Worm (Caenorhabditis elegans): ENCODE measurements around the gene F14H8.4.

DNA sequence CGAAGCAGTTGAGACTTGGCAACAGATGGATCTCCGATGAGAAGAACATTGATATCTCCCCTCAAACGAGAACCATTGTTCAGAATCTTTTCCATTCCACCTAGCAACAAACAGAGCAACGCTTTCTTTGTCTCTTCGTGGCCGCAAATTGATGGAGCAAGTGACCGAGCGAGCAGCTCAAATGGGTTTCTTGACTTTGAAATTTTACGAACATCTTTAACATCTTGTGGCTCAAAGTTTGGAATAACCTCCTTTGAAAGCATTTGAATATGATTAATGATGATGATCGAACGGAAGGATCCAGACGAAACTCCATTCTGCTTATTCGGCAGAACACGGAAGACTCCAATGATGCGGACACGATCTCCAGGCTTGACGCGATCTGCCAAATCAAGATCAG is 34.8 kb downstream of the F14H8.4 start:
- no peak for TF ChIP-seq nhr-23 (tag; optimal IDR thresholded peaks at IDR 0.05)
- no peak for TF ChIP-seq nhr-237 (tag; optimal IDR thresholded peaks at IDR 0.05)
- TF ChIP-seq mab-5 (tag; optimal IDR thresholded peaks at IDR 0.05), result no peak
- TF ChIP-seq nhr-6 (tag; optimal IDR thresholded peaks at IDR 0.05), result no peak
- no peak for TF ChIP-seq ama-1 (optimal IDR thresholded peaks at IDR 0.05)
- no peak for TF ChIP-seq nhr-77 (tag; optimal IDR thresholded peaks at IDR 0.05)
- no peak for TF ChIP-seq ztf-11 (tag; optimal IDR thresholded peaks at IDR 0.05)
- TF ChIP-seq egl-27 (tag; optimal IDR thresholded peaks at IDR 0.05), result no peak
- TF ChIP-seq snpc-4 (tag; optimal IDR thresholded peaks at IDR 0.05), result no peak
